Worm (Caenorhabditis elegans) whole organism, mixed stage, embryonic: Measurements from ENCODE around the gene F49E11.7.

Experiments used
- bed-3 ChIP-seq: fragments of 200-800 bp; sonication (Bioruptor generic); optimal IDR thresholded peaks from 3 replicates; lab custom pipeline; 2018; ENCODE audit warnings: mild to moderate bottlenecking, missing genetic modification characterization, moderate library complexity, missing compliant biosample characterization
- ceh-39 ChIP-seq: fragments of 150-350 bp; optimal IDR thresholded peaks from 2 replicates; lab custom pipeline; 2014; ENCODE audit warnings: missing biosample characterization, missing genetic modification characterization
- ceh-43 ChIP-seq: fragments of 200-800 bp; sonication (Bioruptor generic); optimal IDR thresholded peaks from 2 replicates; lab custom pipeline; 2018; ENCODE audit warnings: mild to moderate bottlenecking, missing genetic modification characterization, moderate library complexity, missing compliant biosample characterization
- ceh-83 ChIP-seq: fragments of 200-800 bp; sonication (Bioruptor generic); optimal IDR thresholded peaks from 2 replicates; lab custom pipeline; 2018; ENCODE audit warnings: mild to moderate bottlenecking, missing genetic modification characterization, missing compliant biosample characterization
- ces-1 ChIP-seq: fragments of 150-350 bp; optimal IDR thresholded peaks from 2 replicates; lab custom pipeline; 2014; ENCODE audit warnings: missing biosample characterization, missing genetic modification reagents, missing genetic modification characterization
- cnd-1 ChIP-seq: fragments of 200-800 bp; sonication (Bioruptor generic); optimal IDR thresholded peaks from 2 replicates; lab custom pipeline; 2018; ENCODE audit warnings: mild to moderate bottlenecking, missing genetic modification characterization, missing compliant biosample characterization
- elt-1 ChIP-seq: sonication (generic microtip); optimal IDR thresholded peaks from 2 replicates; lab custom pipeline; 2017; ENCODE audit warnings: missing genetic modification characterization, mild to moderate bottlenecking, missing compliant biosample characterization, antibody characterized with exemption, moderate library complexity, borderline replicate concordance; ENCODE audit not compliant: insufficient read depth
- ham-2 ChIP-seq: fragments of 200-800 bp; sonication (Bioruptor generic); optimal IDR thresholded peaks from 2 replicates; lab custom pipeline; 2018; ENCODE audit warnings: mild to moderate bottlenecking, missing genetic modification characterization, missing compliant biosample characterization
- hlh-1 ChIP-seq: fragments of 150-350 bp; optimal IDR thresholded peaks from 2 replicates; lab custom pipeline; 2014; ENCODE audit warnings: missing biosample characterization, missing genetic modification reagents, missing genetic modification characterization
- lin-13 ChIP-seq: fragments of 150-350 bp; optimal IDR thresholded peaks from 2 replicates; lab custom pipeline; 2014; ENCODE audit warnings: missing biosample characterization, missing genetic modification characterization
- lsy-2 ChIP-seq: fragments of 150-350 bp; optimal IDR thresholded peaks from 2 replicates; lab custom pipeline; 2014; ENCODE audit warnings: missing biosample characterization, missing genetic modification characterization
- mab-5 ChIP-seq: fragments of 150-350 bp; optimal IDR thresholded peaks from 2 replicates; lab custom pipeline; 2014; ENCODE audit warnings: missing biosample characterization, missing genetic modification characterization
- mep-1 ChIP-seq: fragments of 150-350 bp; optimal IDR thresholded peaks from 2 replicates; lab custom pipeline; 2017; ENCODE audit warnings: missing biosample characterization, missing genetic modification reagents, missing genetic modification characterization, inconsistent platforms
- mls-2 ChIP-seq: sonication (generic microtip); optimal IDR thresholded peaks from 2 replicates; lab custom pipeline; 2016; ENCODE audit warnings: mild to moderate bottlenecking, missing genetic modification characterization, moderate library complexity, missing compliant biosample characterization
- nhr-12 ChIP-seq: fragments of 150-350 bp; optimal IDR thresholded peaks from 2 replicates; lab custom pipeline; 2014; ENCODE audit warnings: missing biosample characterization, missing genetic modification characterization
- nhr-2 ChIP-seq: fragments of 150-350 bp; optimal IDR thresholded peaks from 2 replicates; lab custom pipeline; 2014; ENCODE audit warnings: missing biosample characterization, missing genetic modification characterization
- nhr-237 ChIP-seq: fragments of 150-350 bp; optimal IDR thresholded peaks from 2 replicates; lab custom pipeline; 2014; ENCODE audit warnings: missing biosample characterization, missing genetic modification characterization
- nhr-28 ChIP-seq: fragments of 150-350 bp; optimal IDR thresholded peaks from 2 replicates; lab custom pipeline; 2014; ENCODE audit warnings: missing biosample characterization, missing genetic modification characterization
- pha-4 ChIP-seq: fragments of 150-350 bp; optimal IDR thresholded peaks from 2 replicates; lab custom pipeline; 2018; ENCODE audit warnings: missing biosample characterization, missing genetic modification reagents, missing genetic modification characterization
- sem-2 ChIP-seq: fragments of 200-800 bp; sonication (Bioruptor generic); optimal IDR thresholded peaks from 2 replicates; lab custom pipeline; 2018; ENCODE audit warnings: mild to moderate bottlenecking, missing genetic modification characterization, missing compliant biosample characterization
- snpc-4 ChIP-seq: fragments of 150-350 bp; optimal IDR thresholded peaks from 2 replicates; lab custom pipeline; 2014; ENCODE audit warnings: missing biosample characterization, missing genetic modification characterization
- tbx-8 ChIP-seq: fragments of 200-800 bp; sonication (Bioruptor generic); optimal IDR thresholded peaks from 2 replicates; lab custom pipeline; 2018; ENCODE audit warnings: mild to moderate bottlenecking, missing genetic modification characterization, moderate library complexity, missing compliant biosample characterization
- unc-39 ChIP-seq: fragments of 150-350 bp; optimal IDR thresholded peaks from 2 replicates; lab custom pipeline; 2014; ENCODE audit warnings: missing biosample characterization, missing genetic modification characterization
- unc-62 ChIP-seq: fragments of 150-350 bp; optimal IDR thresholded peaks from 2 replicates; lab custom pipeline; 2014; ENCODE audit warnings: missing biosample characterization, missing genetic modification reagents, missing genetic modification characterization
- zip-8 ChIP-seq: fragments of 150-350 bp; optimal IDR thresholded peaks from 2 replicates; lab custom pipeline; 2014; ENCODE audit warnings: missing biosample characterization, missing genetic modification characterization
- ztf-11 ChIP-seq: fragments of 150-350 bp; optimal IDR thresholded peaks from 2 replicates; lab custom pipeline; 2014; ENCODE audit warnings: missing biosample characterization, missing genetic modification characterization

Gene F49E11.7

ce11 chrIV:13090967-13091366 is 38.3 kb downstream of the F49E11.7 start, which contains the start of gene col-132:
col-132 (minus strand) TSS chrIV:13091067.
- no peak for TF ChIP-seq mab-5 (tag; lab: Kevin White, UChicago)
- TF ChIP-seq mls-2 = no peak
- TF ChIP-seq ceh-83 (GFP tag; lab: Kevin White, UChicago) = no peak
- no peak for TF ChIP-seq tbx-8 (GFP tag; lab: Kevin White, UChicago)
- TF ChIP-seq unc-39 (tag; lab: Kevin White, UChicago) = no peak
- TF ChIP-seq bed-3 (GFP tag; lab: Kevin White, UChicago) = no peak
- TF ChIP-seq elt-1 (tag; lab: Kevin White, UChicago) = no peak
- no peak for TF ChIP-seq cnd-1 (tag; lab: Kevin White, UChicago)
- TF ChIP-seq nhr-237 (tag; lab: Kevin White, UChicago) = no peak
- TF ChIP-seq unc-62 (GFP tag; lab: Kevin White, UChicago) = no peak
- TF ChIP-seq nhr-28 (tag; lab: Kevin White, UChicago) = no peak
- TF ChIP-seq nhr-2 (tag; lab: Kevin White, UChicago) = no peak
- TF ChIP-seq ceh-43 = no peak
- TF ChIP-seq snpc-4 (tag; lab: Kevin White, UChicago) = no peak
- no peak for TF ChIP-seq lin-13 (tag; lab: Kevin White, UChicago)

- TF ChIP-seq mep-1 (tag; lab: Kevin White, UChicago) (peak; percentile 68), pha-4 (tag; lab: Kevin White, UChicago) (peak; percentile 25), unc-62 (GFP tag; lab: Kevin White, UChicago) (peak; percentile 33), nhr-237 (tag; lab: Kevin White, UChicago) (peak; percentile 70), lsy-2 (tag; lab: Kevin White, UChicago) (peak; percentile 71), cnd-1 (tag; lab: Kevin White, UChicago) (no peak), hlh-1 (tag; lab: Kevin White, UChicago) (peak; percentile 61), ztf-11 (tag; lab: Kevin White, UChicago) (no peak), ceh-39 (tag; lab: Kevin White, UChicago) (peak; percentile 76)
These were observed 41.0 kb downstream of the F49E11.7 start, which contains the start of the genes prcc-1 and C39E9.12 for ce11 chrIV:13093677-13094076. prcc-1 (minus strand) TSS chrIV:13093795. C39E9.12 (plus strand) TSS chrIV:13094007.

ce11 chrIV:13095462-13095861 is 42.8 kb downstream of the F49E11.7 start, which contains the start of gene rfc-3:
rfc-3 (plus strand) TSS chrIV:13095762.
- TF ChIP-seq nhr-28 (tag; lab: Kevin White, UChicago) (no peak), unc-39 (tag; lab: Kevin White, UChicago) (no peak), tbx-8 (GFP tag; lab: Kevin White, UChicago) (no peak), hlh-1 (tag; lab: Kevin White, UChicago) (no peak), sem-2 (GFP tag; lab: Kevin White, UChicago) (no peak), zip-8 (tag; lab: Kevin White, UChicago) (no peak), elt-1 (tag; lab: Kevin White, UChicago) (no peak), nhr-12 (tag; lab: Kevin White, UChicago) (no peak), snpc-4 (tag; lab: Kevin White, UChicago) (no peak), ces-1 (GFP tag; lab: Kevin White, UChicago) (no peak), mls-2 (no peak), mab-5 (tag; lab: Kevin White, UChicago) (no peak)

- TF ChIP-seq pha-4 (tag; lab: Kevin White, UChicago) = no peak
- TF ChIP-seq mls-2 = no peak
- TF ChIP-seq ceh-43 = no peak
- TF ChIP-seq ceh-83 (GFP tag; lab: Kevin White, UChicago) = no peak
- no peak for TF ChIP-seq ceh-39 (tag; lab: Kevin White, UChicago)
- no peak for TF ChIP-seq sem-2 (GFP tag; lab: Kevin White, UChicago)
- no peak for TF ChIP-seq unc-39 (tag; lab: Kevin White, UChicago)
- no peak for TF ChIP-seq nhr-2 (tag; lab: Kevin White, UChicago)
- TF ChIP-seq nhr-237 (tag; lab: Kevin White, UChicago) = no peak
These were observed 44.1 kb downstream of the F49E11.7 start for ce11 chrIV:13096778-13097177.

ce11 chrIV:13098652-13099051 is 46.0 kb downstream of the F49E11.7 start, which contains the start of the genes dli-1, tin-9.2 and exos-4.1:
dli-1 (minus strand) TSS chrIV:13098792.
tin-9.2 (plus strand) TSS chrIV:13098995.
exos-4.1 (plus strand) TSS chrIV:13098999.
- TF ChIP-seq nhr-2 (tag; lab: Kevin White, UChicago) (no peak), lsy-2 (tag; lab: Kevin White, UChicago) (peak; percentile 63), ces-1 (GFP tag; lab: Kevin White, UChicago) (peak; percentile 99), pha-4 (tag; lab: Kevin White, UChicago) (peak; percentile 23), mep-1 (tag; lab: Kevin White, UChicago) (peak; percentile 76), nhr-237 (tag; lab: Kevin White, UChicago) (peak; percentile 22), lin-13 (tag; lab: Kevin White, UChicago) (peak; percentile 34), ceh-39 (tag; lab: Kevin White, UChicago) (no peak), ham-2 (GFP tag; lab: Kevin White, UChicago) (peak; percentile 46), hlh-1 (tag; lab: Kevin White, UChicago) (peak; percentile 19)
